Worm (Caenorhabditis elegans) whole organism, L4/young adult: ENCODE data around the gene T25B9.4.

Source experiments
- dao-5 ChIP-seq: sonication (generic microtip); optimal IDR thresholded peaks from 2 replicates; lab custom pipeline; 2016; ENCODE audit warnings: missing genotype, missing genetic modification characterization, moderate library complexity, missing compliant biosample characterization
- him-1 ChIP-seq: sonication (generic microtip); optimal IDR thresholded peaks from 2 replicates; lab custom pipeline; 2016; ENCODE audit warnings: missing genotype, missing genetic modification reagents, missing genetic modification characterization, missing compliant biosample characterization

DNA sequence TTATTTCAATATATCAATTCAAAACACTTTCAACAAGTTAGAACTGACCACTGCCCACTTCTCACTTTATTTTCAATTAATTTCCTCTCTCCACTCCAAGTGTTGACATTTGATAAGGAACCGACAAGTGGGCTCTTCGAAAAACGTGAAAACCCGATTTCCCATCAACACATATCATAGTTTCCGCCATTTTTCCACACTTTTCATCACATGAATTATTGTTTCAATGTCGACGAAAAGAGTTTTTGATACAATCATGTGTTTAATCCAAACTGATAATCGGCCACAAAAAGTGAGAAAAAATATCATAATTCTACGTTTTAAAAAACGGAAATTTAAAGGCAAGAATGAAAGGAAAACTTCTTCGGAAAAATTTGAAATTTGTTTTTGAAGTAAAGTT, 38.2 kb upstream of the T25B9.4 start:
- TF ChIP-seq him-1 (tag; lab: Kevin White, UChicago) (no peak), dao-5 (tag; lab: Kevin White, UChicago) (no peak)
